Worm (Caenorhabditis elegans) whole organism, L3 larva: ENCODE data around the gene dnj-16.

ENCODE experiments used
- R02D3.7 ChIP-seq: fragments of 150-350 bp; optimal IDR thresholded peaks from 2 replicates; lab custom pipeline; 2014; ENCODE audit warnings: missing biosample characterization, missing genetic modification characterization
- ZK546.5 ChIP-seq: sonication (generic microtip); optimal IDR thresholded peaks from 2 replicates; lab custom pipeline; 2017; ENCODE audit warnings: missing biosample characterization, missing genetic modification characterization
- aly-2 ChIP-seq: fragments of 150-350 bp; optimal IDR thresholded peaks from 2 replicates; lab custom pipeline; 2014; ENCODE audit warnings: missing biosample characterization, missing genetic modification characterization
- ama-1 ChIP-seq: fragments of 150-350 bp; optimal IDR thresholded peaks from 2 replicates; lab custom pipeline; 2018
- ceh-16 ChIP-seq: sonication (generic microtip); optimal IDR thresholded peaks from 2 replicates; lab custom pipeline; 2017; ENCODE audit warnings: missing biosample characterization, missing genetic modification characterization
- ceh-28 ChIP-seq: fragments of 150-350 bp; optimal IDR thresholded peaks from 2 replicates; lab custom pipeline; 2014; ENCODE audit warnings: missing biosample characterization, missing genetic modification reagents, missing genetic modification characterization
- ceh-82 ChIP-seq: fragments of 150-350 bp; optimal IDR thresholded peaks from 2 replicates; lab custom pipeline; 2014; ENCODE audit warnings: missing biosample characterization, missing genetic modification characterization
- ceh-9 ChIP-seq: sonication (generic microtip); optimal IDR thresholded peaks from 2 replicates; lab custom pipeline; 2018; ENCODE audit warnings: missing biosample characterization, missing genetic modification characterization
- daf-12 ChIP-seq: fragments of 150-350 bp; optimal IDR thresholded peaks from 2 replicates; lab custom pipeline; 2014; ENCODE audit warnings: missing biosample characterization, missing genetic modification reagents, missing genetic modification characterization
- egl-27 ChIP-seq: sonication (generic microtip); optimal IDR thresholded peaks from 4 replicates; lab custom pipeline; 2017; ENCODE audit warnings: missing biosample characterization, missing genetic modification reagents, missing genetic modification characterization
- egl-5 ChIP-seq: fragments of 150-350 bp; optimal IDR thresholded peaks from 2 replicates; lab custom pipeline; 2017; ENCODE audit warnings: missing biosample characterization, missing genetic modification reagents, missing genetic modification characterization, inconsistent platforms
- elt-1 ChIP-seq: fragments of 150-350 bp; optimal IDR thresholded peaks from 2 replicates; lab custom pipeline; 2014; ENCODE audit warnings: missing biosample characterization, missing genetic modification characterization
- elt-2 ChIP-seq: sonication (generic microtip); optimal IDR thresholded peaks from 2 replicates; lab custom pipeline; 2016; ENCODE audit warnings: missing genetic modification reagents, mild to moderate bottlenecking, missing genetic modification characterization, missing compliant biosample characterization
- elt-3 ChIP-seq, 3 experiments: fragments of 150-350 bp in 1 of 3; sonication (generic microtip) in 2 of 3; optimal IDR thresholded peaks; 2 replicates in 2 of 3; 4 replicates in 1 of 3; lab custom pipeline; 2014 to 2017; ENCODE audit warnings: missing biosample characterization in 3 of 3, missing genetic modification characterization in 3 of 3
- eor-1 ChIP-seq, 2 experiments: fragments of 150-350 bp; optimal IDR thresholded peaks; 2 replicates each; lab custom pipeline; 2014 to 2018; ENCODE audit warnings: missing biosample characterization in 2 of 2, missing genetic modification characterization in 2 of 2
- fkh-10 ChIP-seq: sonication (generic microtip); optimal IDR thresholded peaks from 2 replicates; lab custom pipeline; 2017; ENCODE audit warnings: missing biosample characterization, missing genetic modification reagents, missing genetic modification characterization
- fkh-2 ChIP-seq: fragments of 150-350 bp; optimal IDR thresholded peaks from 2 replicates; lab custom pipeline; 2014; ENCODE audit warnings: missing biosample characterization, missing genetic modification reagents, missing genetic modification characterization
- fos-1 ChIP-seq: fragments of 150-350 bp; optimal IDR thresholded peaks from 2 replicates; lab custom pipeline; 2014; ENCODE audit warnings: missing biosample characterization, missing genetic modification characterization
- hmg-11 ChIP-seq: sonication (generic microtip); optimal IDR thresholded peaks from 2 replicates; lab custom pipeline; 2016; ENCODE audit warnings: missing genetic modification characterization, missing compliant biosample characterization
- jun-1 ChIP-seq: fragments of 150-350 bp; optimal IDR thresholded peaks from 2 replicates; lab custom pipeline; 2014; ENCODE audit warnings: missing biosample characterization, missing genetic modification reagents, missing genetic modification characterization
- lin-15B ChIP-seq: fragments of 150-350 bp; optimal IDR thresholded peaks from 2 replicates; lab custom pipeline; 2014; ENCODE audit warnings: missing biosample characterization, missing genetic modification characterization
- lin-39 ChIP-seq: fragments of 150-350 bp; optimal IDR thresholded peaks from 2 replicates; lab custom pipeline; 2018; ENCODE audit warnings: missing biosample characterization, missing genetic modification reagents, missing genetic modification characterization
- lsy-12 ChIP-seq: sonication (generic microtip); optimal IDR thresholded peaks from 2 replicates; lab custom pipeline; 2016; ENCODE audit warnings: mild to moderate bottlenecking, missing genetic modification characterization, missing compliant biosample characterization
- mdl-1 ChIP-seq: fragments of 150-350 bp; optimal IDR thresholded peaks from 2 replicates; lab custom pipeline; 2014; ENCODE audit warnings: missing biosample characterization, missing genetic modification characterization
- mml-1 ChIP-seq: fragments of 150-350 bp; sonication (generic microtip); optimal IDR thresholded peaks from 3 replicates; lab custom pipeline; 2014; ENCODE audit warnings: missing biosample characterization, missing genetic modification characterization
- nfya-1 ChIP-seq: sonication (generic microtip); optimal IDR thresholded peaks from 2 replicates; lab custom pipeline; 2017; ENCODE audit warnings: missing genetic modification characterization, mild to moderate bottlenecking, missing compliant biosample characterization, antibody characterized with exemption, moderate library complexity; ENCODE audit not compliant: insufficient read depth
- nhr-11 ChIP-seq: fragments of 150-350 bp; optimal IDR thresholded peaks from 2 replicates; lab custom pipeline; 2014; ENCODE audit warnings: missing biosample characterization, missing genetic modification characterization
- nhr-12 ChIP-seq: fragments of 150-350 bp; optimal IDR thresholded peaks from 2 replicates; lab custom pipeline; 2014; ENCODE audit warnings: missing biosample characterization, missing genetic modification characterization
- nhr-23 ChIP-seq: fragments of 150-350 bp; optimal IDR thresholded peaks from 2 replicates; lab custom pipeline; 2014; ENCODE audit warnings: missing biosample characterization, missing genetic modification reagents, missing genetic modification characterization
- nhr-237 ChIP-seq: fragments of 150-350 bp; optimal IDR thresholded peaks from 2 replicates; lab custom pipeline; 2014; ENCODE audit warnings: missing biosample characterization, missing genetic modification characterization
- nhr-25 ChIP-seq: sonication (generic microtip); optimal IDR thresholded peaks from 2 replicates; lab custom pipeline; 2017; ENCODE audit warnings: missing biosample characterization, missing genetic modification characterization
- nhr-28 ChIP-seq: fragments of 150-350 bp; optimal IDR thresholded peaks from 2 replicates; lab custom pipeline; 2014; ENCODE audit warnings: missing biosample characterization, missing genetic modification characterization
- nhr-43 ChIP-seq: sonication (generic microtip); optimal IDR thresholded peaks from 2 replicates; lab custom pipeline; 2016; ENCODE audit warnings: mild to moderate bottlenecking, missing genetic modification characterization, missing compliant biosample characterization; ENCODE audit not compliant: poor library complexity, severe bottlenecking
- nhr-67 ChIP-seq: fragments of 150-350 bp; optimal IDR thresholded peaks from 2 replicates; lab custom pipeline; 2014; ENCODE audit warnings: missing biosample characterization, missing genetic modification characterization
- nhr-76 ChIP-seq: fragments of 150-350 bp; sonication (generic microtip); optimal IDR thresholded peaks from 5 replicates; lab custom pipeline; 2014; ENCODE audit warnings: missing biosample characterization, missing genetic modification characterization
- nhr-77 ChIP-seq: fragments of 150-350 bp; optimal IDR thresholded peaks from 2 replicates; lab custom pipeline; 2014; ENCODE audit warnings: missing biosample characterization, missing genetic modification characterization
- pha-4 ChIP-seq: fragments of 150-350 bp; optimal IDR thresholded peaks from 2 replicates; lab custom pipeline; 2014; ENCODE audit warnings: missing biosample characterization, missing genetic modification reagents, missing genetic modification characterization
- pqm-1 ChIP-seq: fragments of 150-350 bp; optimal IDR thresholded peaks from 2 replicates; lab custom pipeline; 2017; ENCODE audit warnings: missing biosample characterization, missing genetic modification characterization, inconsistent platforms
- sea-2 ChIP-seq: fragments of 150-350 bp; sonication (generic microtip); optimal IDR thresholded peaks from 4 replicates; lab custom pipeline; 2014; ENCODE audit warnings: missing biosample characterization, missing genetic modification reagents, missing genetic modification characterization
- skn-1 ChIP-seq: fragments of 150-350 bp; optimal IDR thresholded peaks from 2 replicates; lab custom pipeline; 2014; ENCODE audit warnings: missing biosample characterization, missing genetic modification characterization
- snpc-4 ChIP-seq: fragments of 150-350 bp; optimal IDR thresholded peaks from 2 replicates; lab custom pipeline; 2014; ENCODE audit warnings: missing biosample characterization, missing genetic modification characterization
- tbx-2 ChIP-seq: sonication (generic microtip); optimal IDR thresholded peaks from 2 replicates; lab custom pipeline; 2016; ENCODE audit warnings: mild to moderate bottlenecking, missing genetic modification characterization, missing compliant biosample characterization
- unc-39 ChIP-seq: sonication (generic microtip); optimal IDR thresholded peaks from 4 replicates; lab custom pipeline; 2017; ENCODE audit warnings: missing biosample characterization, missing genetic modification characterization
- unc-62 ChIP-seq: fragments of 150-350 bp; sonication (generic microtip); optimal IDR thresholded peaks from 4 replicates; lab custom pipeline; 2014; ENCODE audit warnings: missing biosample characterization, missing genetic modification reagents, missing genetic modification characterization
- zag-1 ChIP-seq: fragments of 150-350 bp; optimal IDR thresholded peaks from 2 replicates; lab custom pipeline; 2014; ENCODE audit warnings: missing biosample characterization, missing genetic modification characterization
- ztf-11 ChIP-seq: fragments of 150-350 bp; optimal IDR thresholded peaks from 2 replicates; lab custom pipeline; 2014; ENCODE audit warnings: missing biosample characterization, missing genetic modification characterization
- ztf-4 ChIP-seq: fragments of 150-350 bp; optimal IDR thresholded peaks from 2 replicates; lab custom pipeline; 2014; ENCODE audit warnings: missing biosample characterization, missing genetic modification characterization

dnj-16 gene

ce11 chrIII:4191091-4191638 lies at the start of gene dnj-16:
Gene dnj-16, plus strand, starts transcription at chrIII:4191141.
- peak; percentile 88 for TF ChIP-seq pha-4 (tag; lab: Kevin White, UChicago)
- peak; percentile 30 for TF ChIP-seq pqm-1 (tag; lab: Kevin White, UChicago)
- peak; percentile 43 for TF ChIP-seq hmg-11 (tag; lab: Kevin White, UChicago)
- peak; percentile 33 for TF ChIP-seq lin-39
- TF ChIP-seq ceh-28 (tag; lab: Kevin White, UChicago): peak; percentile 4
- no peak for TF ChIP-seq mml-1 (tag; lab: Kevin White, UChicago)
- no peak for TF ChIP-seq ZK546.5 (tag; lab: Kevin White, UChicago)
- TF ChIP-seq elt-1 (tag; lab: Kevin White, UChicago): no peak
- TF ChIP-seq ztf-4: no peak
- peak; percentile 56 for TF ChIP-seq jun-1 (tag; lab: Kevin White, UChicago)
- TF ChIP-seq snpc-4 (tag; lab: Kevin White, UChicago): peak; percentile 9
- TF ChIP-seq daf-12: no peak
- TF ChIP-seq nhr-25 (tag; lab: Kevin White, UChicago): peak; percentile 8
- TF ChIP-seq nfya-1: peak; percentile 69
- TF ChIP-seq nhr-23 (tag; lab: Kevin White, UChicago): no peak
- no peak for TF ChIP-seq unc-39 (tag; lab: Kevin White, UChicago)
- TF ChIP-seq lin-15B (tag; lab: Kevin White, UChicago): peak; percentile 40

DNA sequence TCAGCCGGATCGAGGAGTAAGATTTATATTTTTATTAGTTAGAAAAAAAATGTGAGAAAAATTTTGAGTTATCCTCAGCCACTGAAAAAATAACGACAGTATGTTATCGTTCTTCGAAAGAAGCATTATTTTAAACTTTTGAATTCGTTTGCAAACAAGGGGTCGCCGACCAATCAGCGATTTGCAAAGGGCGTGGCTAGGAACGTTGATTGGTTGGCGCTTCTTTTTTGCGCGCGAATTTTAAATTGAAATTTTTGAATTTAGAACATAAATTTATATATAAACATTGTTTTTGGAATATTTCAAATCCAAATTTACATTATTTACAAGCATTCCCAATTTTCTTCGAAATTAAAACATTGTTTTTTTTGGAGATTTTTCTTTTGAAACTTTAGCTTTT lies 47.8 kb upstream of the dnj-16 start:
- peak; percentile 85 for TF ChIP-seq nfya-1
- TF ChIP-seq nhr-76: no peak

ce11 chrIII:4150919-4151318 lies 40.0 kb upstream of the dnj-16 start:
- TF ChIP-seq egl-5: no peak
- no peak for TF ChIP-seq nhr-12 (tag; lab: Kevin White, UChicago)
- peak; percentile 93 for TF ChIP-seq nfya-1
- TF ChIP-seq mdl-1 (tag; lab: Kevin White, UChicago): no peak
- TF ChIP-seq zag-1 (tag; lab: Kevin White, UChicago): no peak
- TF ChIP-seq nhr-25 (tag; lab: Kevin White, UChicago): peak; percentile 63
- TF ChIP-seq ceh-16 (tag; lab: Kevin White, UChicago): no peak
- no peak for TF ChIP-seq elt-3 (tag; optimal IDR thresholded peaks at IDR 0.05; lab: Kevin White, UChicago)
- TF ChIP-seq skn-1 (tag; lab: Kevin White, UChicago): peak; percentile 88
- TF ChIP-seq pqm-1 (tag; lab: Kevin White, UChicago): peak; percentile 43
- TF ChIP-seq R02D3.7 (tag; lab: Kevin White, UChicago): peak; percentile 35
- TF ChIP-seq ceh-82 (tag; lab: Kevin White, UChicago): no peak
- TF ChIP-seq nhr-67: no peak
- TF ChIP-seq nhr-23 (tag; lab: Kevin White, UChicago): peak; percentile 64
- TF ChIP-seq aly-2 (tag; lab: Kevin White, UChicago): no peak
- TF ChIP-seq nhr-76: no peak
- no peak for TF ChIP-seq nhr-77 (tag; lab: Kevin White, UChicago)
- TF ChIP-seq ceh-9 (tag; lab: Kevin White, UChicago): no peak
- TF ChIP-seq tbx-2 (tag; lab: Kevin White, UChicago): no peak
- TF ChIP-seq lin-39: peak; percentile 63
- no peak for TF ChIP-seq fkh-10 (GFP tag; lab: Kevin White, UChicago)
- TF ChIP-seq egl-27 (tag; lab: Kevin White, UChicago): no peak
- TF ChIP-seq ama-1 (lab: Kevin White, UChicago): no peak
- no peak for TF ChIP-seq nhr-11 (tag; lab: Kevin White, UChicago)
- no peak for TF ChIP-seq ZK546.5 (tag; lab: Kevin White, UChicago)
- no peak for TF ChIP-seq nhr-237 (tag; lab: Kevin White, UChicago)
- no peak for TF ChIP-seq ztf-4
- TF ChIP-seq nhr-43: peak; percentile 29
- peak; percentile 64 for TF ChIP-seq lin-15B (tag; lab: Kevin White, UChicago)
- peak; percentile 66 for TF ChIP-seq snpc-4 (tag; lab: Kevin White, UChicago)
- no peak for TF ChIP-seq eor-1 (tag; optimal IDR thresholded peaks at IDR 0.05; lab: Kevin White, UChicago)
- no peak for TF ChIP-seq mml-1 (tag; lab: Kevin White, UChicago)
- no peak for TF ChIP-seq sea-2 (GFP tag; lab: Kevin White, UChicago)
- TF ChIP-seq ceh-28 (tag; lab: Kevin White, UChicago): no peak
- peak; percentile 28 for TF ChIP-seq hmg-11 (tag; lab: Kevin White, UChicago)
- no peak for TF ChIP-seq fkh-2 (tag; lab: Kevin White, UChicago)
- peak; percentile 62 for TF ChIP-seq elt-2 (tag; lab: Kevin White, UChicago)
- no peak for TF ChIP-seq daf-12
- TF ChIP-seq ztf-11 (tag; lab: Kevin White, UChicago): no peak
- peak; percentile 56 for TF ChIP-seq lsy-12 (tag; lab: Kevin White, UChicago)
- TF ChIP-seq unc-39 (tag; lab: Kevin White, UChicago): no peak
- no peak for TF ChIP-seq nhr-28
- TF ChIP-seq jun-1 (tag; lab: Kevin White, UChicago): peak; percentile 27
- TF ChIP-seq elt-1 (tag; lab: Kevin White, UChicago): no peak
- peak; percentile 84 for TF ChIP-seq pha-4 (tag; lab: Kevin White, UChicago)
- no peak for TF ChIP-seq fos-1 (tag; lab: Kevin White, UChicago)
- TF ChIP-seq unc-62 (GFP tag; lab: Kevin White, UChicago): no peak
